Fruit fly (Drosophila melanogaster) whole organism, prepupa: ENCODE results near the gene CecA1.

ENCODE experiments used
- CG11294 ChIP-seq: fragments of 200-800 bp; sonication (Bioruptor generic); IDR thresholded peaks from 2 replicates; pipeline ENCODE4 v1.3.6; 2022; ENCODE audit warnings: missing biosample characterization, missing genetic modification characterization
- CG1621 ChIP-seq: fragments of 200-800 bp; sonication (Bioruptor generic); optimal IDR thresholded peaks from 3 replicates; lab custom pipeline; 2018; ENCODE audit warnings: missing biosample characterization, mild to moderate bottlenecking, missing genetic modification characterization
- CG34406 ChIP-seq: fragments of 200-800 bp; sonication (Bioruptor generic); optimal IDR thresholded peaks from 3 replicates; lab custom pipeline; 2016; ENCODE audit warnings: missing biosample characterization, missing genetic modification characterization
- CG6792 ChIP-seq: fragments of 200-800 bp; sonication (Bioruptor generic); optimal IDR thresholded peaks from 3 replicates; lab custom pipeline; 2016; ENCODE audit warnings: missing biosample characterization, missing genetic modification characterization
- CG6808 ChIP-seq: fragments of 200-800 bp; sonication (Bioruptor generic); optimal IDR thresholded peaks from 3 replicates; lab custom pipeline; 2017; ENCODE audit warnings: missing biosample characterization, missing genetic modification characterization, mild to moderate bottlenecking, moderate library complexity, missing genetic modification reagents
- lz ChIP-seq: fragments of 200-800 bp; sonication (Bioruptor generic); optimal IDR thresholded peaks from 3 replicates; lab custom pipeline; 2016; ENCODE audit warnings: missing biosample characterization, missing genetic modification characterization
- topi ChIP-seq: fragments of 200-800 bp; sonication (Bioruptor generic); optimal IDR thresholded peaks from 3 replicates; lab custom pipeline; 2016; ENCODE audit warnings: missing biosample characterization, missing genetic modification characterization

dm6 chr3R:30191462-30191874 lies 19.2 kb upstream of the CecA1 start:
- peak; percentile 71 for TF ChIP-seq CG34406 (GFP tag; lab: Kevin White, UChicago)
- no peak for TF ChIP-seq CG11294
- TF ChIP-seq CG6808 (GFP tag; lab: Kevin White, UChicago) = peak; percentile 15
- TF ChIP-seq CG1621 (tag; lab: Kevin White, UChicago) = no peak
- peak; percentile 87 for TF ChIP-seq topi (GFP tag; lab: Kevin White, UChicago)
- peak; percentile 66 for TF ChIP-seq CG6792
- TF ChIP-seq lz (GFP tag; lab: Kevin White, UChicago) = peak; percentile 78
